Worm (Caenorhabditis elegans): Measurements from ENCODE around the gene F02D10.3.

ce11 chrX:13484813-13485212 is 22.4 kb upstream of the F02D10.3 start, which contains the start of gene srd-51:
- TF ChIP-seq egl-5 (tag; optimal IDR thresholded peaks at IDR 0.05): no peak
- TF ChIP-seq R02D3.7 (tag; optimal IDR thresholded peaks at IDR 0.05): no peak
- no peak for TF ChIP-seq nhr-237 (tag; optimal IDR thresholded peaks at IDR 0.05)
- no peak for TF ChIP-seq nhr-25 (tag; optimal IDR thresholded peaks at IDR 0.05)
- TF ChIP-seq fkh-10 (GFP tag; optimal IDR thresholded peaks at IDR 0.05): no peak
- TF ChIP-seq jun-1 (tag; optimal IDR thresholded peaks at IDR 0.05): no peak
- TF ChIP-seq ZK546.5 (tag; optimal IDR thresholded peaks at IDR 0.05): no peak
- no peak for TF ChIP-seq nhr-11 (tag; optimal IDR thresholded peaks at IDR 0.05)
